Fruit fly (Drosophila melanogaster) whole organism, embryonic: ENCODE data around the gene Bicra.

Experiments
- CG3726 ChIP-seq: fragments of 200-800 bp; sonication (Bioruptor generic); IDR thresholded peaks from 3 replicates; pipeline ENCODE4, ENCODE4 v1.3.6; 2022; ENCODE audit warnings: missing biosample characterization, missing genetic modification characterization
- NC2β ChIP-seq: fragments of 200-800 bp; sonication (Bioruptor generic); optimal IDR thresholded peaks from 2 replicates; lab custom pipeline; 2016; ENCODE audit warnings: missing biosample characterization, missing genetic modification characterization
- Opbp ChIP-seq: fragments of 200-800 bp; sonication (Bioruptor generic); IDR thresholded peaks from 3 replicates; pipeline ENCODE4 v1.3.6; 2022; ENCODE audit warnings: missing biosample characterization, missing genetic modification characterization; ENCODE audit not compliant: partially characterized antibody
- Six4 ChIP-seq: fragments of 200-800 bp; sonication (Bioruptor generic); optimal IDR thresholded peaks from 2 replicates; lab custom pipeline; 2016; ENCODE audit warnings: missing biosample characterization, missing genetic modification characterization

DNA sequence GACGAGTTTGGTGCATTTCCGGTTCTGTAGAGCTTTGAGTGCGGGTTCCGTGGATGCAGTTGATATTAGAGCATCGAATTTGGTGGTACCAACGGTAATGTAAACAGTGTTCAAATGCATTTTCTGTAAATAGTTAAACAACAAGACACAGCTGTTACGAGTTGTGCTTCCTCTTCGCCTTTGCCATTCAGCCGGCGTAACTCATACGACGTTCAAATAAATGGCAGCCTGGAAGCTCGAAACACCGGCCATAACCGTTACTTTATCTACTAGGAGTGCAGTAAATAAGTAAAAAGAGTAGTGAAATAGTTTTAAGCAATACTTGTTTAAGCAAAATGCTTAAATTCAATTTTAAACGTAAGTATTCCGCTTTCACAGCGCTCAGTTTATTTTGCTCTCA, 75.6 kb downstream of the Bicra start, which contains the start of the genes Alg13 and superdeath:
- TF ChIP-seq Six4 (GFP tag; lab: Kevin White, UChicago) (no peak), NC2β (GFP tag; lab: Kevin White, UChicago) (no peak), CG3726 (GFP tag; lab: Robert Waterston, UW) (no peak), Opbp (GFP tag; lab: Robert Waterston, UW) (no peak)
